Fruit fly (Drosophila melanogaster) whole organism, embryonic: ENCODE data around the gene CG17068.
A peak's percentile ranks its signal among the peaks of the same experiment; 100 is the strongest.

ENCODE experiments used
- Blimp-1 ChIP-seq: fragments of 200-800 bp; sonication (Bioruptor generic); optimal IDR thresholded peaks from 3 replicates; lab custom pipeline; 2018; ENCODE audit warnings: missing biosample characterization, missing genetic modification characterization, mild to moderate bottlenecking, moderate library complexity, missing genetic modification reagents
- CG10979 ChIP-seq: fragments of 200-800 bp; sonication (Bioruptor generic); optimal IDR thresholded peaks from 2 replicates; lab custom pipeline; 2018; ENCODE audit warnings: missing biosample characterization, mild to moderate bottlenecking, missing genetic modification characterization, moderate library complexity
- CG11398 ChIP-seq: fragments of 200-800 bp; sonication (Bioruptor generic); optimal IDR thresholded peaks from 2 replicates; lab custom pipeline; 2016; ENCODE audit warnings: missing biosample characterization, missing genetic modification characterization
- CG13123 ChIP-seq: fragments of 200-800 bp; sonication (Bioruptor generic); optimal IDR thresholded peaks from 2 replicates; lab custom pipeline; 2016; ENCODE audit warnings: missing biosample characterization, missing genetic modification characterization
- CG13624 ChIP-seq: fragments of 200-800 bp; sonication (Bioruptor generic); optimal IDR thresholded peaks from 2 replicates; lab custom pipeline; 2016; ENCODE audit warnings: missing biosample characterization, missing genetic modification characterization
- CG13894 ChIP-seq: fragments of 200-800 bp; sonication (Bioruptor generic); optimal IDR thresholded peaks from 3 replicates; lab custom pipeline; 2018; ENCODE audit warnings: missing biosample characterization, mild to moderate bottlenecking, missing genetic modification characterization, moderate library complexity
- CG14710 ChIP-seq: fragments of 200-800 bp; sonication (Bioruptor generic); optimal IDR thresholded peaks from 3 replicates; lab custom pipeline; 2019; ENCODE audit warnings: missing biosample characterization, mild to moderate bottlenecking, missing genetic modification characterization, moderate library complexity
- CG15696 ChIP-seq: fragments of 200-800 bp; sonication (Bioruptor generic); optimal IDR thresholded peaks from 2 replicates; lab custom pipeline; 2019; ENCODE audit warnings: missing biosample characterization, mild to moderate bottlenecking, missing genetic modification characterization, moderate library complexity
- CG16779 ChIP-seq: fragments of 200-800 bp; sonication (Bioruptor generic); IDR thresholded peaks from 2 replicates; pipeline ENCODE4 v1.3.6; 2022; ENCODE audit warnings: missing biosample characterization, missing genetic modification characterization
- CG17612 ChIP-seq: fragments of 200-800 bp; sonication (Bioruptor generic); IDR thresholded peaks from 2 replicates; pipeline ENCODE4 v1.3.6; 2022; ENCODE audit warnings: missing biosample characterization, missing genetic modification characterization
- CG17829 ChIP-seq: fragments of 200-800 bp; optimal IDR thresholded peaks from 2 replicates; lab custom pipeline; 2019; ENCODE audit warnings: missing biosample characterization, mild to moderate bottlenecking, missing genetic modification characterization, moderate library complexity
- CG18011 ChIP-seq: fragments of 200-800 bp; sonication (Bioruptor generic); optimal IDR thresholded peaks from 2 replicates; lab custom pipeline; 2017; ENCODE audit warnings: missing biosample characterization, missing genetic modification characterization, mild to moderate bottlenecking, moderate library complexity, missing genotype
- CG18619 ChIP-seq: fragments of 200-800 bp; sonication (Bioruptor generic); optimal IDR thresholded peaks from 3 replicates; lab custom pipeline; 2017; ENCODE audit warnings: missing biosample characterization, mild to moderate bottlenecking, missing genetic modification characterization
- CG31388 ChIP-seq: fragments of 200-800 bp; sonication (Bioruptor generic); optimal IDR thresholded peaks from 2 replicates; lab custom pipeline; 2016; ENCODE audit warnings: missing biosample characterization, missing genetic modification characterization
- CG32767 ChIP-seq: fragments of 200-800 bp; sonication (Bioruptor generic); IDR thresholded peaks from 2 replicates; pipeline ENCODE4 v1.3.6; 2022; ENCODE audit warnings: missing biosample characterization, missing genetic modification characterization
- CG34422 ChIP-seq: fragments of 200-800 bp; sonication (Bioruptor generic); IDR thresholded peaks from 3 replicates; pipeline ENCODE4 v1.3.6; 2022; ENCODE audit warnings: missing biosample characterization, missing genetic modification characterization
- CG3726 ChIP-seq: fragments of 200-800 bp; sonication (Bioruptor generic); IDR thresholded peaks from 3 replicates; pipeline ENCODE4, ENCODE4 v1.3.6; 2022; ENCODE audit warnings: missing biosample characterization, missing genetic modification characterization
- CG5180 ChIP-seq: fragments of 200-800 bp; sonication (Bioruptor generic); optimal IDR thresholded peaks from 3 replicates; lab custom pipeline; 2017; ENCODE audit warnings: missing biosample characterization, missing genetic modification characterization, mild to moderate bottlenecking, moderate library complexity, missing genetic modification reagents
- CG8924 ChIP-seq: fragments of 200-800 bp; optimal IDR thresholded peaks from 3 replicates; lab custom pipeline; 2019; ENCODE audit warnings: missing biosample characterization, mild to moderate bottlenecking, missing genetic modification characterization, moderate library complexity
- CG9437 ChIP-seq: fragments of 200-800 bp; sonication (Bioruptor generic); optimal IDR thresholded peaks from 2 replicates; lab custom pipeline; 2018; ENCODE audit warnings: missing biosample characterization, mild to moderate bottlenecking, missing genetic modification characterization
- Dad ChIP-seq: fragments of 200-800 bp; sonication (Bioruptor generic); optimal IDR thresholded peaks from 3 replicates; lab custom pipeline; 2016; ENCODE audit warnings: missing biosample characterization, missing genetic modification characterization
- Gug ChIP-seq: fragments of 200-800 bp; sonication (Bioruptor generic); IDR thresholded peaks from 4 replicates; pipeline ENCODE4 v1.3.6; 2022; ENCODE audit warnings: missing biosample characterization, missing genetic modification characterization
- Kr ChIP-seq: fragments of 200-800 bp; sonication (Bioruptor generic); optimal IDR thresholded peaks from 2 replicates; lab custom pipeline; 2017; ENCODE audit warnings: missing biosample characterization, mild to moderate bottlenecking, missing genetic modification characterization
- MBD-R2 ChIP-seq: fragments of 200-800 bp; sonication (Bioruptor generic); IDR thresholded peaks from 2 replicates; pipeline ENCODE4 v1.3.6; 2022; ENCODE audit warnings: missing biosample characterization, missing genetic modification characterization
- Max ChIP-seq: fragments of 200-800 bp; sonication (Bioruptor generic); optimal IDR thresholded peaks from 2 replicates; lab custom pipeline; 2016; ENCODE audit warnings: missing biosample characterization, mild to moderate bottlenecking, missing genetic modification characterization
- Med ChIP-seq: fragments of 200-800 bp; sonication (Bioruptor generic); peaks from one replicate; lab custom pipeline; 2016; ENCODE audit warnings: missing biosample characterization, missing genetic modification characterization, mild to moderate bottlenecking, inconsistent platforms, moderate library complexity
- NK7.1 ChIP-seq: fragments of 200-800 bp; sonication (Bioruptor generic); optimal IDR thresholded peaks from 3 replicates; lab custom pipeline; 2016; ENCODE audit warnings: missing biosample characterization, missing genetic modification characterization
- Nf-YB ChIP-seq: fragments of 200-800 bp; sonication (Bioruptor generic); optimal IDR thresholded peaks from 3 replicates; lab custom pipeline; 2019; ENCODE audit warnings: missing biosample characterization, mild to moderate bottlenecking, missing genetic modification characterization, moderate library complexity
- Opbp ChIP-seq: fragments of 200-800 bp; sonication (Bioruptor generic); IDR thresholded peaks from 3 replicates; pipeline ENCODE4 v1.3.6; 2022; ENCODE audit warnings: missing biosample characterization, missing genetic modification characterization; ENCODE audit not compliant: partially characterized antibody
- Side ChIP-seq: fragments of 200-800 bp; sonication (Bioruptor generic); optimal IDR thresholded peaks from 2 replicates; lab custom pipeline; 2016; ENCODE audit warnings: missing biosample characterization, missing genetic modification characterization
- Spps ChIP-seq: fragments of 200-800 bp; sonication (Bioruptor generic); optimal IDR thresholded peaks from 2 replicates; lab custom pipeline; 2018; ENCODE audit warnings: missing biosample characterization, mild to moderate bottlenecking, missing genetic modification characterization
- Vsx1 ChIP-seq: fragments of 200-800 bp; sonication (Bioruptor generic); optimal IDR thresholded peaks from 2 replicates; lab custom pipeline; 2017; ENCODE audit warnings: missing biosample characterization, mild to moderate bottlenecking, missing genetic modification characterization, missing genetic modification reagents
- chinmo ChIP-seq: fragments of 200-800 bp; sonication (Bioruptor generic); IDR thresholded peaks from 4 replicates; pipeline ENCODE4 v1.3.6; 2022; ENCODE audit warnings: missing biosample characterization, missing genetic modification characterization; ENCODE audit not compliant: partially characterized antibody
- croc ChIP-seq: fragments of 200-800 bp; sonication (Bioruptor generic); conservative IDR thresholded peaks from 3 replicates; pipeline ENCODE4 v1.3.6; 2022; ENCODE audit warnings: missing biosample characterization, missing genetic modification characterization
- eve ChIP-seq, 2 experiments: fragments of >200 bp; optimal IDR thresholded peaks; 2 replicates each; lab custom pipeline; 2017; ENCODE audit warnings: missing biosample characterization in 2 of 2, missing genetic modification characterization in 2 of 2
- gcm2 ChIP-seq: fragments of 200-800 bp; sonication (Bioruptor generic); optimal IDR thresholded peaks from 2 replicates; lab custom pipeline; 2016; ENCODE audit warnings: missing biosample characterization, missing genetic modification characterization
- gfzf ChIP-seq: fragments of 200-800 bp; sonication (Bioruptor generic); optimal IDR thresholded peaks from 2 replicates; lab custom pipeline; 2016; ENCODE audit warnings: missing biosample characterization, mild to moderate bottlenecking, missing genetic modification characterization, moderate library complexity
- grn ChIP-seq: fragments of 200-800 bp; sonication (Bioruptor generic); optimal IDR thresholded peaks from 3 replicates; lab custom pipeline; 2017; ENCODE audit warnings: missing biosample characterization, missing genetic modification characterization
- gsb ChIP-seq: fragments of 200-800 bp; sonication (Bioruptor generic); IDR thresholded peaks from 2 replicates; pipeline ENCODE4 v1.3.6; 2022; ENCODE audit warnings: missing biosample characterization, missing genetic modification characterization
- kni ChIP-seq: fragments of 200-800 bp; sonication (Bioruptor generic); optimal IDR thresholded peaks from 3 replicates; lab custom pipeline; 2017; ENCODE audit warnings: mild to moderate bottlenecking, missing biosample characterization, missing genetic modification reagents, missing genetic modification characterization
- lilli ChIP-seq: fragments of 200-800 bp; sonication (Bioruptor generic); optimal IDR thresholded peaks from 3 replicates; lab custom pipeline; 2016; ENCODE audit warnings: missing biosample characterization, missing genetic modification characterization
- lola ChIP-seq, 3 experiments: fragments of >200 bp in 2 of 3; fragments of 200-800 bp in 1 of 3; sonication (Bioruptor generic) in 1 of 3; optimal IDR thresholded peaks; 2 replicates each; lab custom pipeline; 2017 to 2019; ENCODE audit warnings: missing biosample characterization in 3 of 3, missing genetic modification characterization in 3 of 3, mild to moderate bottlenecking in 1 of 3, moderate library complexity in 1 of 3
- nau ChIP-seq: fragments of 200-800 bp; sonication (Bioruptor generic); optimal IDR thresholded peaks from 3 replicates; lab custom pipeline; 2017; ENCODE audit warnings: missing biosample characterization, mild to moderate bottlenecking, missing genetic modification characterization, missing genetic modification reagents
- otp ChIP-seq: fragments of 200-800 bp; sonication (Bioruptor generic); IDR thresholded peaks from 3 replicates; pipeline ENCODE4, ENCODE4 v1.3.6; 2022; ENCODE audit warnings: missing biosample characterization, missing genetic modification characterization
- sc ChIP-seq, 3 experiments: fragments of >200 bp in 2 of 3; fragments of 200-800 bp in 1 of 3; sonication (Bioruptor generic) in 1 of 3; optimal IDR thresholded peaks; 2 replicates in 2 of 3; 3 replicates in 1 of 3; lab custom pipeline; 2017; ENCODE audit warnings: mild to moderate bottlenecking in 1 of 3, missing biosample characterization in 1 of 3, missing genetic modification characterization in 1 of 3, missing genetic modification reagents in 1 of 3
- trh ChIP-seq: fragments of 200-800 bp; sonication (Bioruptor generic); optimal IDR thresholded peaks from 2 replicates; lab custom pipeline; 2016; ENCODE audit warnings: missing biosample characterization, missing genetic modification characterization
- twi ChIP-seq: fragments of 200-800 bp; optimal IDR thresholded peaks from 2 replicates; lab custom pipeline; 2019; ENCODE audit warnings: missing biosample characterization, mild to moderate bottlenecking, missing genetic modification characterization, moderate library complexity
- vvl ChIP-seq: fragments of 200-800 bp; sonication (Bioruptor generic); IDR thresholded peaks from 2 replicates; pipeline ENCODE4 v1.3.6; 2022; ENCODE audit warnings: missing biosample characterization, missing genetic modification characterization
- zf30C ChIP-seq: fragments of 200-800 bp; sonication (Bioruptor generic); optimal IDR thresholded peaks from 3 replicates; lab custom pipeline; 2018; ENCODE audit warnings: missing biosample characterization, mild to moderate bottlenecking, missing genetic modification characterization

Gene CG17068

dm6 chrX:20237914-20238313, 13.0 kb downstream of the CG17068 start (continued):
- TF ChIP-seq Dad (GFP tag; lab: Kevin White, UChicago) (no peak), twi (tag; lab: Kevin White, UChicago) (no peak), chinmo (GFP tag; lab: Robert Waterston, UW) (peak; percentile 82; the same call in 2 of the 4 replicates), CG17612 (no peak), grn (GFP tag; lab: Kevin White, UChicago) (peak; percentile 82), Vsx1 (peak; percentile 47), MBD-R2 (GFP tag; lab: Robert Waterston, UW) (no peak), Med (GFP tag; lab: Kevin White, UChicago) (no peak), CG13123 (GFP tag; lab: Kevin White, UChicago) (no peak), otp (no peak), gfzf (GFP tag; lab: Kevin White, UChicago) (no peak), CG10979 (tag; lab: Kevin White, UChicago) (no peak), lola (GFP tag; optimal IDR thresholded peaks at IDR 0.05; lab: Kevin White, UChicago) (no peak), Blimp-1 (GFP tag; lab: Kevin White, UChicago) (peak; percentile 80), Side (GFP tag; lab: Kevin White, UChicago) (no peak), CG11398 (no peak), Gug (GFP tag; lab: Robert Waterston, UW) (no peak), vvl (GFP tag; lab: Robert Waterston, UW) (peak; percentile 96), CG8924 (no peak), lilli (GFP tag; lab: Kevin White, UChicago) (no peak), nau (no peak), CG31388 (GFP tag; lab: Kevin White, UChicago) (no peak), CG14710 (tag; lab: Kevin White, UChicago) (no peak), trh (GFP tag; lab: Kevin White, UChicago) (no peak), sc (optimal IDR thresholded peaks at IDR 0.05; lab: Kevin White, UChicago) (no peak), sc (GFP tag; optimal IDR thresholded peaks at IDR 0.05; lab: Kevin White, UChicago) (no peak), kni (GFP tag; lab: Kevin White, UChicago) (peak; percentile 8), CG17829 (tag; lab: Kevin White, UChicago) (no peak), CG13894 (peak; percentile 94)

DNA sequence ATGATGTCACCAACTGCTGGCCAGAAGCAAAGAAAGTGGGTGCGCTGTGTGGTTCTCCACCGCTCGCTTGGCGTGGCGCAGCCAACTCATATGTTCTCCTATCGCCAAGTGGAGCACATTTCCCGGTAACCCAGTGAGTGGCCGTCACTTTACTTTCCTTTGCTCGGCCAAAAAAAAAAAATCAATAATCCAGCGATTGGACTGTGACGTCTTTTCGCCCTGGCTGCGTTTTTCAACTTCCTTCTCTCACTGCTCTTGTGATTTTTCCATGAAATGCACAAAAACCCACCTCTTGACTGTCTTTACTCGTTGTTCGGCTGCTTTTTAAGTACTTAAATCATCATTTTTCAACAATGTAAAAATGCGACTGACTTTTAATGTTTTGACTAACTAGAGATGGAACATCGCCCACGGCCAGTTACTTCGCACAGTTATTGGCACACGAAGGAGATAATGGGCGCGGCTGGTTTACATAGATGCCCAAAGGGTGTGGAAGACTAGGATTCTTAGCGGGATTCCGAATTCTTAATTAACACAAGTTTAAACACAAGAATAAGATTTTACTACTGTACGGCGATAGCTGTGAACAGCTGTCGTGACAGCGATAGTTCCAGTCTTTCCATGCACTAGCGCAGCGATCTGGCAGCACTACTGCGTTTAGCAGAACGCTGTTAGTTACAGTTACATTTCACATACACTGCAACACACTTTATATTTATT, 14.9 kb downstream of the CG17068 start, which contains the start of gene sw:
TSS of gene sw (minus strand) at position 589 of the 720 bp plus-strand sequence.
- TF ChIP-seq CG3726 (GFP tag; lab: Robert Waterston, UW): no peak
- peak; percentile 53; the same call in 1 of the 2 replicates for TF ChIP-seq CG32767 (GFP tag; lab: Robert Waterston, UW)
- TF ChIP-seq CG9437 (GFP tag; lab: Kevin White, UChicago): peak; percentile 6
- peak; percentile 56; the same call in 1 of the 2 replicates for TF ChIP-seq gsb (GFP tag; lab: Robert Waterston, UW)
- TF ChIP-seq CG18011: peak; percentile 28
- TF ChIP-seq CG16779 (GFP tag; lab: Robert Waterston, UW): no peak
- no peak for TF ChIP-seq gcm2 (GFP tag; lab: Kevin White, UChicago)
- peak; percentile 71 for TF ChIP-seq croc (GFP tag; lab: Robert Waterston, UW)
- TF ChIP-seq Max (GFP tag; lab: Kevin White, UChicago): no peak
- TF ChIP-seq CG13624 (GFP tag; lab: Kevin White, UChicago): peak; percentile 79
- no peak for TF ChIP-seq Kr (GFP tag; lab: Kevin White, UChicago)
- TF ChIP-seq CG15696 (tag; lab: Kevin White, UChicago): peak; percentile 80
- peak; percentile 90 for TF ChIP-seq Opbp (GFP tag; lab: Robert Waterston, UW)
- TF ChIP-seq zf30C (GFP tag; lab: Kevin White, UChicago): peak; percentile 82
- TF ChIP-seq Nf-YB (GFP tag; lab: Kevin White, UChicago): no peak
- TF ChIP-seq CG18619: peak; percentile 46
- TF ChIP-seq eve (GFP tag; optimal IDR thresholded peaks at IDR 0.05; lab: Kevin White, UChicago): no peak
- TF ChIP-seq CG5180 (GFP tag; lab: Kevin White, UChicago): no peak
- peak; percentile 11 for TF ChIP-seq NK7.1 (GFP tag; lab: Kevin White, UChicago)
- peak; percentile 78; the same call in 1 of the 3 replicates for TF ChIP-seq CG34422 (GFP tag; lab: Robert Waterston, UW)
- TF ChIP-seq Spps (tag; lab: Kevin White, UChicago): no peak
